Fruit fly (Drosophila melanogaster) whole organism, embryonic: Measurements from ENCODE around the gene Ctr9.

Experiments
- CG1024 ChIP-seq: fragments of 200-800 bp; sonication (Bioruptor generic); IDR thresholded peaks from 2 replicates; pipeline ENCODE4 v1.3.6; 2022; ENCODE audit warnings: missing biosample characterization, missing genetic modification characterization
- CG10462 ChIP-seq: fragments of 200-800 bp; sonication (Bioruptor generic); optimal IDR thresholded peaks from 2 replicates; lab custom pipeline; 2016; ENCODE audit warnings: missing biosample characterization, missing genetic modification characterization
- CG10543 ChIP-seq: fragments of 200-800 bp; sonication (Bioruptor generic); optimal IDR thresholded peaks from 3 replicates; lab custom pipeline; 2017; ENCODE audit warnings: missing biosample characterization, mild to moderate bottlenecking, missing genetic modification characterization, moderate library complexity
- CG11696 ChIP-seq: fragments of 200-800 bp; sonication (Bioruptor generic); IDR thresholded peaks from 2 replicates; pipeline ENCODE4 v1.3.6; 2022; ENCODE audit warnings: missing biosample characterization, missing genetic modification characterization
- CG14965 ChIP-seq: fragments of 200-800 bp; sonication (Bioruptor generic); optimal IDR thresholded peaks from 2 replicates; lab custom pipeline; 2016; ENCODE audit warnings: missing biosample characterization, missing genetic modification characterization, borderline replicate concordance
- CG3847 ChIP-seq: fragments of 200-800 bp; sonication (Bioruptor generic); IDR thresholded peaks from 2 replicates; pipeline ENCODE4 v1.3.6; 2022; ENCODE audit warnings: missing biosample characterization, missing genetic modification characterization
- CG4424 ChIP-seq: fragments of 200-800 bp; sonication (Bioruptor generic); optimal IDR thresholded peaks from 3 replicates; lab custom pipeline; 2016; ENCODE audit warnings: missing biosample characterization, missing genetic modification characterization
- CG6272 ChIP-seq: fragments of 200-800 bp; sonication (Bioruptor generic); IDR thresholded peaks from 2 replicates; pipeline ENCODE4 v1.3.6; 2022; ENCODE audit warnings: missing biosample characterization, missing genetic modification characterization
- CG8765 ChIP-seq: fragments of 200-800 bp; sonication (Bioruptor generic); IDR thresholded peaks from 2 replicates; pipeline ENCODE4 v1.3.6; 2022; ENCODE audit warnings: missing biosample characterization, missing genetic modification characterization
- Ets65A ChIP-seq: fragments of 200-800 bp; sonication (Bioruptor generic); peaks from one replicate; lab custom pipeline; 2016; ENCODE audit warnings: missing biosample characterization, missing genetic modification characterization
- Ets97D ChIP-seq: fragments of 200-800 bp; sonication (Bioruptor generic); optimal IDR thresholded peaks from 3 replicates; lab custom pipeline; 2016; ENCODE audit warnings: missing biosample characterization, missing genetic modification characterization
- Tbp ChIP-seq: fragments of >200 bp; optimal IDR thresholded peaks from 2 replicates; lab custom pipeline; 2018; ENCODE audit warnings: missing biosample characterization, missing genetic modification characterization
- zf30C ChIP-seq: fragments of 200-800 bp; sonication (Bioruptor generic); optimal IDR thresholded peaks from 3 replicates; lab custom pipeline; 2018; ENCODE audit warnings: missing biosample characterization, mild to moderate bottlenecking, missing genetic modification characterization

dm6 chr3L:1295693-1296092 lies 11.3 kb upstream of the Ctr9 start, which contains the start of gene Rabex-5:
- no peak for TF ChIP-seq CG6272 (GFP tag; lab: Robert Waterston, UW)
- TF ChIP-seq CG10543 (GFP tag; lab: Kevin White, UChicago): no peak
- TF ChIP-seq Tbp (GFP tag; lab: Kevin White, UChicago): no peak
- TF ChIP-seq Ets97D (GFP tag; lab: Kevin White, UChicago): peak; percentile 63
- no peak for TF ChIP-seq Ets65A
- TF ChIP-seq CG10462: no peak
- peak; percentile 19 for TF ChIP-seq CG4424 (GFP tag; lab: Kevin White, UChicago)
- no peak for TF ChIP-seq CG11696 (GFP tag; lab: Robert Waterston, UW)
- TF ChIP-seq CG14965 (GFP tag; lab: Kevin White, UChicago): no peak
- TF ChIP-seq CG3847 (GFP tag; lab: Robert Waterston, UW): peak; percentile 65
- TF ChIP-seq CG1024 (GFP tag; lab: Robert Waterston, UW): no peak
- no peak for TF ChIP-seq CG8765 (GFP tag; lab: Robert Waterston, UW)
- TF ChIP-seq zf30C (GFP tag; lab: Kevin White, UChicago): no peak
